Worm (Caenorhabditis elegans) whole organism, late embryonic: ENCODE results near the gene Y57G11C.28.

ENCODE experiments used
- C38D4.7 ChIP-seq: fragments of 200-800 bp; sonication (Bioruptor generic); optimal IDR thresholded peaks from 2 replicates; lab custom pipeline; 2018; ENCODE audit warnings: mild to moderate bottlenecking, missing genetic modification characterization, moderate library complexity, missing compliant biosample characterization
- F13H6.1 ChIP-seq: sonication (generic microtip); optimal IDR thresholded peaks from 2 replicates; lab custom pipeline; 2016; ENCODE audit warnings: missing genetic modification characterization, missing compliant biosample characterization
- K02D7.2 ChIP-seq: sonication (generic microtip); optimal IDR thresholded peaks from 2 replicates; lab custom pipeline; 2017; ENCODE audit warnings: mild to moderate bottlenecking, missing genetic modification characterization, missing compliant biosample characterization
- K09A11.1 ChIP-seq: sonication (generic microtip); optimal IDR thresholded peaks from 2 replicates; lab custom pipeline; 2017; ENCODE audit warnings: antibody characterized with exemption, mild to moderate bottlenecking, missing genetic modification characterization, missing compliant biosample characterization; ENCODE audit not compliant: insufficient read depth
- T23F11.4 ChIP-seq: fragments of 200-800 bp; sonication (Bioruptor generic); optimal IDR thresholded peaks from 2 replicates; lab custom pipeline; 2018; ENCODE audit warnings: mild to moderate bottlenecking, missing genetic modification characterization, missing compliant biosample characterization
- ahr-1 ChIP-seq: sonication (generic microtip); optimal IDR thresholded peaks from 2 replicates; lab custom pipeline; 2016; ENCODE audit warnings: missing genetic modification characterization, missing compliant biosample characterization
- ama-1 ChIP-seq: fragments of 150-350 bp; optimal IDR thresholded peaks from 2 replicates; lab custom pipeline; 2014
- ceh-14 ChIP-seq: sonication (generic microtip); optimal IDR thresholded peaks from 2 replicates; lab custom pipeline; 2016; ENCODE audit warnings: missing genotype, missing genetic modification characterization, missing compliant biosample characterization
- ceh-22 ChIP-seq: sonication (generic microtip); optimal IDR thresholded peaks from 2 replicates; lab custom pipeline; 2017; ENCODE audit warnings: missing biosample characterization, missing genetic modification characterization
- ceh-24 ChIP-seq: sonication (generic microtip); optimal IDR thresholded peaks from 2 replicates; lab custom pipeline; 2016; ENCODE audit warnings: mild to moderate bottlenecking, missing genetic modification characterization, missing compliant biosample characterization
- ceh-30 ChIP-seq: fragments of 150-350 bp; optimal IDR thresholded peaks from 2 replicates; lab custom pipeline; 2014; ENCODE audit warnings: missing biosample characterization, missing genetic modification characterization
- ceh-31 ChIP-seq: sonication (generic microtip); optimal IDR thresholded peaks from 2 replicates; lab custom pipeline; 2016; ENCODE audit warnings: missing genetic modification characterization, missing compliant biosample characterization
- ceh-34 ChIP-seq: sonication (generic microtip); optimal IDR thresholded peaks from 2 replicates; lab custom pipeline; 2016; ENCODE audit warnings: mild to moderate bottlenecking, missing genetic modification characterization, missing compliant biosample characterization
- ceh-6 ChIP-seq: fragments of 200-800 bp; sonication (Bioruptor generic); optimal IDR thresholded peaks from 2 replicates; lab custom pipeline; 2018; ENCODE audit warnings: mild to moderate bottlenecking, missing genetic modification characterization, missing compliant biosample characterization
- elt-2 ChIP-seq: sonication (generic microtip); optimal IDR thresholded peaks from 2 replicates; lab custom pipeline; 2016; ENCODE audit warnings: missing genetic modification reagents, missing genetic modification characterization, missing compliant biosample characterization
- elt-4 ChIP-seq: sonication (generic microtip); optimal IDR thresholded peaks from 2 replicates; lab custom pipeline; 2016; ENCODE audit warnings: missing genetic modification characterization, missing compliant biosample characterization
- eyg-1 ChIP-seq: sonication (generic microtip); optimal IDR thresholded peaks from 2 replicates; lab custom pipeline; 2016; ENCODE audit warnings: missing genotype, missing genetic modification characterization, missing compliant biosample characterization
- fkh-6 ChIP-seq: sonication (generic microtip); optimal IDR thresholded peaks from 2 replicates; lab custom pipeline; 2016; ENCODE audit warnings: missing genetic modification characterization, missing compliant biosample characterization
- gmeb-2 ChIP-seq: sonication (generic microtip); optimal IDR thresholded peaks from 2 replicates; lab custom pipeline; 2016; ENCODE audit warnings: missing genetic modification characterization, inconsistent platforms, missing compliant biosample characterization
- hlh-13 ChIP-seq: fragments of 200-800 bp; sonication (Bioruptor generic); optimal IDR thresholded peaks from 2 replicates; lab custom pipeline; 2018; ENCODE audit warnings: mild to moderate bottlenecking, missing genetic modification characterization, missing compliant biosample characterization
- hlh-15 ChIP-seq: sonication (generic microtip); optimal IDR thresholded peaks from 2 replicates; lab custom pipeline; 2016; ENCODE audit warnings: missing genetic modification characterization, missing compliant biosample characterization
- hlh-30 ChIP-seq: sonication (generic microtip); optimal IDR thresholded peaks from 2 replicates; lab custom pipeline; 2017; ENCODE audit warnings: antibody characterized with exemption, missing genetic modification characterization, missing compliant biosample characterization; ENCODE audit not compliant: insufficient read depth
- hlh-6 ChIP-seq: sonication (generic microtip); optimal IDR thresholded peaks from 2 replicates; lab custom pipeline; 2016; ENCODE audit warnings: missing genotype, missing genetic modification characterization, missing compliant biosample characterization
- lim-6 ChIP-seq: sonication (generic microtip); optimal IDR thresholded peaks from 2 replicates; lab custom pipeline; 2016; ENCODE audit warnings: missing genetic modification characterization, missing compliant biosample characterization
- lin-11 ChIP-seq: fragments of 200-800 bp; sonication (Bioruptor generic); optimal IDR thresholded peaks from 2 replicates; lab custom pipeline; 2018; ENCODE audit warnings: mild to moderate bottlenecking, missing genetic modification characterization, missing compliant biosample characterization
- madf-2 ChIP-seq: sonication (generic microtip); optimal IDR thresholded peaks from 2 replicates; lab custom pipeline; 2017; ENCODE audit warnings: missing genetic modification characterization, missing compliant biosample characterization
- mec-3 ChIP-seq: sonication (generic microtip); optimal IDR thresholded peaks from 2 replicates; lab custom pipeline; 2016; ENCODE audit warnings: borderline replicate concordance, missing genetic modification characterization, missing compliant biosample characterization
- nhr-11 ChIP-seq: fragments of 150-350 bp; optimal IDR thresholded peaks from 2 replicates; lab custom pipeline; 2014; ENCODE audit warnings: missing biosample characterization, missing genetic modification characterization
- nhr-232 ChIP-seq: sonication (generic microtip); optimal IDR thresholded peaks from 2 replicates; lab custom pipeline; 2016; ENCODE audit warnings: missing genetic modification characterization, missing compliant biosample characterization
- npax-4 ChIP-seq: sonication (generic microtip); optimal IDR thresholded peaks from 2 replicates; lab custom pipeline; 2016; ENCODE audit warnings: missing genetic modification characterization, missing compliant biosample characterization
- pag-3 ChIP-seq: sonication (generic microtip); optimal IDR thresholded peaks from 2 replicates; lab custom pipeline; 2016; ENCODE audit warnings: missing compliant biosample characterization, missing genetic modification characterization, borderline replicate concordance
- pat-9 ChIP-seq: fragments of 200-800 bp; sonication (Bioruptor generic); optimal IDR thresholded peaks from 2 replicates; lab custom pipeline; 2018; ENCODE audit warnings: mild to moderate bottlenecking, missing genetic modification characterization, moderate library complexity, missing compliant biosample characterization
- pax-1 ChIP-seq: fragments of 150-350 bp; optimal IDR thresholded peaks from 2 replicates; lab custom pipeline; 2014; ENCODE audit warnings: missing biosample characterization, missing genetic modification characterization
- pha-2 ChIP-seq: sonication (generic microtip); optimal IDR thresholded peaks from 2 replicates; lab custom pipeline; 2017; ENCODE audit warnings: mild to moderate bottlenecking, missing genetic modification characterization, missing compliant biosample characterization
- pqm-1 ChIP-seq: sonication (generic microtip); optimal IDR thresholded peaks from 2 replicates; lab custom pipeline; 2016; ENCODE audit warnings: missing genetic modification characterization, missing compliant biosample characterization
- pros-1 ChIP-seq: fragments of 150-350 bp; optimal IDR thresholded peaks from 2 replicates; lab custom pipeline; 2014; ENCODE audit warnings: missing biosample characterization, missing genetic modification reagents, missing genetic modification characterization
- ref-2 ChIP-seq: sonication (generic microtip); optimal IDR thresholded peaks from 2 replicates; lab custom pipeline; 2016; ENCODE audit warnings: missing genetic modification characterization, missing compliant biosample characterization
- sox-4 ChIP-seq: sonication (generic microtip); optimal IDR thresholded peaks from 2 replicates; lab custom pipeline; 2017; ENCODE audit warnings: mild to moderate bottlenecking, missing genetic modification characterization, inconsistent platforms, missing compliant biosample characterization
- syd-9 ChIP-seq: sonication (generic microtip); optimal IDR thresholded peaks from 2 replicates; lab custom pipeline; 2016; ENCODE audit warnings: mild to moderate bottlenecking, missing genetic modification characterization, moderate library complexity, missing compliant biosample characterization
- tbx-2 ChIP-seq: sonication (generic microtip); optimal IDR thresholded peaks from 2 replicates; lab custom pipeline; 2016; ENCODE audit warnings: missing genetic modification characterization, missing compliant biosample characterization
- tbx-7 ChIP-seq: sonication (generic microtip); optimal IDR thresholded peaks from 2 replicates; lab custom pipeline; 2016; ENCODE audit warnings: missing genotype, missing genetic modification characterization, missing compliant biosample characterization
- ttx-3 ChIP-seq: sonication (generic microtip); optimal IDR thresholded peaks from 2 replicates; lab custom pipeline; 2016; ENCODE audit warnings: missing genetic modification reagents, missing genetic modification characterization, missing compliant biosample characterization
- unc-42 ChIP-seq: sonication (generic microtip); optimal IDR thresholded peaks from 2 replicates; lab custom pipeline; 2016; ENCODE audit warnings: missing genotype, missing genetic modification characterization, missing compliant biosample characterization
- unc-86 ChIP-seq: sonication (generic microtip); optimal IDR thresholded peaks from 2 replicates; lab custom pipeline; 2016; ENCODE audit warnings: missing genetic modification characterization, missing compliant biosample characterization

Gene Y57G11C.28

DNA sequence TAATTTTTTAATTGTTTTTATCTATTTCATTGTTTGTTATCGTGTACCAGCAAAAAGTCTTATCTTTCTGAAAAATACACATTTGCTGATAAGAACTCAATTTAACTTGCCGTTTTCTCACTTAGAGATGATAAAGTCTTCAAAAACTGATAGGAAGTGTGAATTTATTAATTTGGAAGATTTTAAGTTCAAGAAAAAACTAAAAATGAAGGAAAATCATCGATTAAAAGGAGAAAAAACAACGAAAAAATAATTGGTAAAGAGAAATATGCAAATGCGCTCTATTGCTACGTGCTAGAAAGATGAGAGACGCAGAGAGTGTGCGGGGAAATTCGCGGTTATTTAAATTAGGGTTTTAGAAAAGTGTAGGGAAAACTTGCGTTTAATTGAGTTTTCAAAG lies 29.9 kb downstream of the Y57G11C.28 start (continued):
- TF ChIP-seq ceh-34 (tag; lab: Kevin White, UChicago) (no peak), T23F11.4 (GFP tag; lab: Kevin White, UChicago) (no peak), pag-3 (tag; lab: Kevin White, UChicago) (no peak), madf-2 (tag; lab: Kevin White, UChicago) (no peak), nhr-11 (tag; lab: Kevin White, UChicago) (no peak), sox-4 (tag; lab: Kevin White, UChicago) (no peak), elt-4 (tag; lab: Kevin White, UChicago) (no peak), pqm-1 (no peak), pros-1 (tag; lab: Kevin White, UChicago) (no peak), nhr-232 (tag; lab: Kevin White, UChicago) (no peak), K09A11.1 (peak; percentile 12), ahr-1 (tag; lab: Kevin White, UChicago) (no peak), C38D4.7 (GFP tag; lab: Kevin White, UChicago) (no peak), pax-1 (peak; percentile 68), ceh-6 (GFP tag; lab: Kevin White, UChicago) (no peak), eyg-1 (no peak), hlh-13 (GFP tag; lab: Kevin White, UChicago) (no peak), hlh-6 (tag; lab: Kevin White, UChicago) (no peak), pha-2 (no peak), tbx-2 (tag; lab: Kevin White, UChicago) (peak; percentile 32), ama-1 (lab: Kevin White, UChicago) (no peak), pat-9 (tag; lab: Kevin White, UChicago) (no peak), hlh-30 (tag; lab: Kevin White, UChicago) (no peak), K02D7.2 (tag; lab: Kevin White, UChicago) (no peak), unc-86 (tag; lab: Kevin White, UChicago) (no peak), ceh-30 (tag; lab: Kevin White, UChicago) (no peak), fkh-6 (tag; lab: Kevin White, UChicago) (no peak), ceh-14 (tag; lab: Kevin White, UChicago) (no peak), ceh-31 (tag; lab: Kevin White, UChicago) (peak; percentile 9), mec-3 (tag; lab: Kevin White, UChicago) (no peak)

DNA sequence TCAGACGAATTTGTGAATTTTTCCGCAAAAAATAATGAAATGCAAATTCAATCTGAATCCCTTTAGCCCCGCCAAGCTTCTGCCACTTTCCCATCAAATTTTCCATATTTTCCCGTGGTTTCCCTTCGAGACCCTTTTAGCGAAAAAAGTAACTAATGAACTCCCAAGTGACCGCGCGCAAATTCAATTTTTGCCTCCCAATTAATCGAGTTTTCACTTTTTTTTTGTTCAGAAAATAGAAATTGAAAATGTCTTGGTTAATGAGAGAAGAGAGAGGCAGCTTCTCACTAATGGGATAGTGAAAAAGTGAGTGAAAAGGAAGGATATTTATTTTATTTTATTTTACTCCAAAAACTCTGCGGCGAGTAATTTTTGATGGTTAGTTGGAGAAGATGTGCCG lies 30.5 kb downstream of the Y57G11C.28 start:
- TF ChIP-seq F13H6.1 (tag; lab: Kevin White, UChicago): no peak
- TF ChIP-seq syd-9 (tag; lab: Kevin White, UChicago): no peak
- TF ChIP-seq unc-42 (tag; lab: Kevin White, UChicago): peak; percentile 84

DNA sequence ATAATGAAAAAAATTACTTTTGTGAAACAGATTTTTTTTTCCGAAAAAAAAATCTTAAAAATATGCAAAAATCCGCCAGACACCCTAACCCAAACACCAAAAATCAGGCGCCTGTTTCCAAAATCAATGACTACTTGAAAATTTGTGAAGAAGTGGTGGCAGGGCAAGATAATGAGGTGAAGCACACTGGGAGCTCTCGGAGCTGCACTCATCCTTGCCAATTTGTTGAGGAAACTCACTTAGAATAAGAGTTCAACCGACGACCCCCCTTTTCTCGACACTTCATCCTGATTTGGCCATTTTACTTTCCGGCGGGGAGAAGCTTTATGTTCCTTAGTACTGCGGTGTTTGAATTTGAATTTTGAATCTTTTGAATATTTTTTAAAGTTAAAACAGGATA lies 48.7 kb downstream of the Y57G11C.28 start:
- TF ChIP-seq ceh-22 (tag; lab: Kevin White, UChicago): no peak
- TF ChIP-seq hlh-15: no peak
- TF ChIP-seq mec-3 (tag; lab: Kevin White, UChicago): no peak
- no peak for TF ChIP-seq eyg-1
- TF ChIP-seq unc-42 (tag; lab: Kevin White, UChicago): peak; percentile 49

DNA sequence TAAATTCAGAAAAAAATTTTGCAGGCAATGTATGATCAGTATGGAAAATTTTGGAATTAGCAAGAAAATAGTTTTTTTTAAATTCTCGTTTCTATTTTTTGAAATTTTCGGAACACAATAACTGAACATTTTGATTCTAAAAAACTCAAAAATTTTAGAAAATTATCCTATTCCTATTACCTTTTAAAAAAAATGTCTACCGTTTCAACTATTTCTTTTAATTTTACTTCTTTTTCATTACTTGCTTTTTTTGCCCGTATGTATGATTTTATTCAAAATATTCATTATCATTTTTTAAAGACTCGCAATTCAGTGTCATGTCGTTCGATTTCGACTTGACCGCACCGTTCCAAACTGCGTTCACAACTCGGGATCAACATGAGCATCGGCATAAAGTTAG lies 51.8 kb downstream of the Y57G11C.28 start, which contains the start of gene atln-2:
Gene atln-2, plus strand, starts transcription at position 301 of the 400 bp plus-strand sequence.
- TF ChIP-seq hlh-15 (no peak), lim-6 (tag; lab: Kevin White, UChicago) (no peak), gmeb-2 (no peak), ref-2 (tag; lab: Kevin White, UChicago) (no peak), ttx-3 (no peak), pax-1 (no peak), elt-2 (tag; lab: Kevin White, UChicago) (no peak), hlh-30 (tag; lab: Kevin White, UChicago) (no peak), ceh-24 (no peak), ama-1 (lab: Kevin White, UChicago) (no peak), K02D7.2 (tag; lab: Kevin White, UChicago) (no peak), tbx-7 (tag; lab: Kevin White, UChicago) (no peak), lin-11 (no peak), npax-4 (no peak), hlh-6 (tag; lab: Kevin White, UChicago) (no peak)
